Fruit fly (Drosophila melanogaster): ENCODE measurements around the gene CG7142.

- no peak for TF ChIP-seq Snoo (tag; optimal IDR thresholded peaks at IDR 0.05)
- no peak for TF ChIP-seq CG9948 (tag; optimal IDR thresholded peaks at IDR 0.05)
- TF ChIP-seq CG8301 (tag; optimal IDR thresholded peaks at IDR 0.05), result no peak
- no peak for TF ChIP-seq Pif1B (GFP tag; optimal IDR thresholded peaks at IDR 0.05)
- TF ChIP-seq CG14655 (GFP tag; optimal IDR thresholded peaks at IDR 0.05), result no peak
- no peak for TF ChIP-seq CG12605 (GFP tag; IDR thresholded peaks at IDR 0.05)
- TF ChIP-seq D1 (tag; optimal IDR thresholded peaks at IDR 0.05), result no peak
- no peak for TF ChIP-seq CG17806 (tag; optimal IDR thresholded peaks at IDR 0.05)
- TF ChIP-seq CG34367 (tag; optimal IDR thresholded peaks at IDR 0.05), result no peak
- no peak for TF ChIP-seq rn (GFP tag; IDR thresholded peaks at IDR 0.05)
- no peak for TF ChIP-seq CG32121 (GFP tag; IDR thresholded peaks at IDR 0.05)
- TF ChIP-seq fd96Ca (GFP tag; IDR thresholded peaks at IDR 0.05), result no peak
- no peak for TF ChIP-seq EcR (GFP tag; optimal IDR thresholded peaks at IDR 0.05)
These were observed 36.3 kb downstream of the CG7142 start for dm6 chr3R:18243000-18243399.
